Worm (Caenorhabditis elegans) whole organism, L1 larva: ENCODE results near the gene F26G1.3.

Source experiments
- C04F5.9 ChIP-seq: sonication (generic microtip); optimal IDR thresholded peaks from 2 replicates; lab custom pipeline; 2016; ENCODE audit warnings: missing genetic modification characterization, missing compliant biosample characterization
- C16A3.4 ChIP-seq: fragments of 150-350 bp; optimal IDR thresholded peaks from 2 replicates; lab custom pipeline; 2014; ENCODE audit warnings: missing biosample characterization, missing genetic modification characterization
- alr-1 ChIP-seq: fragments of 200-800 bp; sonication (Bioruptor generic); optimal IDR thresholded peaks from 2 replicates; lab custom pipeline; 2018; ENCODE audit warnings: borderline replicate concordance, mild to moderate bottlenecking, missing genetic modification characterization, missing compliant biosample characterization
- ceh-8 ChIP-seq: fragments of 200-800 bp; sonication (Bioruptor generic); optimal IDR thresholded peaks from 2 replicates; lab custom pipeline; 2018; ENCODE audit warnings: mild to moderate bottlenecking, missing genetic modification characterization, moderate library complexity, missing compliant biosample characterization
- ceh-82 ChIP-seq, 3 experiments: fragments of 150-350 bp in 1 of 3; sonication (generic microtip) in 2 of 3; optimal IDR thresholded peaks; 2 replicates each; lab custom pipeline; 2014 to 2017; ENCODE audit warnings: missing biosample characterization in 3 of 3, missing genetic modification characterization in 3 of 3
- lsy-2 ChIP-seq, 2 experiments: fragments of 150-350 bp; optimal IDR thresholded peaks; 2 replicates each; lab custom pipeline; 2014; ENCODE audit warnings: missing biosample characterization in 2 of 2, missing genetic modification characterization in 2 of 2
- mdl-1 ChIP-seq, 2 experiments: fragments of 150-350 bp; optimal IDR thresholded peaks; 2 replicates each; lab custom pipeline; 2014 to 2017; ENCODE audit warnings: missing biosample characterization in 2 of 2, missing genetic modification characterization in 2 of 2, inconsistent platforms in 1 of 2
- nhr-11 ChIP-seq: fragments of 150-350 bp; optimal IDR thresholded peaks from 2 replicates; lab custom pipeline; 2014; ENCODE audit warnings: missing biosample characterization, missing genetic modification characterization
- skn-1 ChIP-seq: fragments of 150-350 bp; optimal IDR thresholded peaks from 2 replicates; lab custom pipeline; 2014; ENCODE audit warnings: missing biosample characterization, missing genetic modification characterization

ce11 chrII:4786181-4786580 lies 27.6 kb downstream of the F26G1.3 start, which contains the start of gene msp-3:
- no peak for TF ChIP-seq ceh-8 (GFP tag; lab: Kevin White, UChicago)
- TF ChIP-seq alr-1 (tag; lab: Kevin White, UChicago): no peak
- no peak for TF ChIP-seq nhr-11 (tag; lab: Kevin White, UChicago)
- TF ChIP-seq ceh-82 (tag; optimal IDR thresholded peaks at IDR 0.05; lab: Kevin White, UChicago): no peak
- TF ChIP-seq lsy-2 (tag; optimal IDR thresholded peaks at IDR 0.05; lab: Kevin White, UChicago): no peak
- no peak for TF ChIP-seq C04F5.9 (tag; lab: Kevin White, UChicago)
- TF ChIP-seq C16A3.4: no peak
- TF ChIP-seq skn-1 (tag; lab: Kevin White, UChicago): no peak
- TF ChIP-seq mdl-1 (tag; optimal IDR thresholded peaks at IDR 0.05; lab: Kevin White, UChicago): no peak
